Worm (Caenorhabditis elegans) whole organism, L2 larva: ENCODE data around the gene dmsr-6.

ENCODE experiments used
- C34F6.9 ChIP-seq: fragments of 150-350 bp; optimal IDR thresholded peaks from 2 replicates; lab custom pipeline; 2014; ENCODE audit warnings: missing biosample characterization, missing genetic modification characterization
- F13H6.1 ChIP-seq: sonication (generic microtip); optimal IDR thresholded peaks from 2 replicates; lab custom pipeline; 2016; ENCODE audit warnings: missing genetic modification characterization, missing compliant biosample characterization
- R02D3.7 ChIP-seq: fragments of 150-350 bp; optimal IDR thresholded peaks from 2 replicates; lab custom pipeline; 2014; ENCODE audit warnings: missing biosample characterization, missing genetic modification characterization
- Y55F3AM.14 ChIP-seq: fragments of 200-800 bp; sonication (Bioruptor generic); optimal IDR thresholded peaks from 2 replicates; lab custom pipeline; 2018; ENCODE audit warnings: mild to moderate bottlenecking, missing genetic modification characterization, missing compliant biosample characterization
- ZK546.5 ChIP-seq: sonication (generic microtip); optimal IDR thresholded peaks from 2 replicates; lab custom pipeline; 2017; ENCODE audit warnings: missing biosample characterization, missing genetic modification characterization
- ama-1 ChIP-seq: fragments of 150-350 bp; optimal IDR thresholded peaks from 2 replicates; lab custom pipeline; 2018; ENCODE audit warnings: inconsistent platforms
- blmp-1 ChIP-seq: sonication (generic microtip); optimal IDR thresholded peaks from 2 replicates; lab custom pipeline; 2017; ENCODE audit warnings: missing genetic modification characterization, mild to moderate bottlenecking, missing compliant biosample characterization, antibody characterized with exemption, moderate library complexity; ENCODE audit not compliant: insufficient read depth
- ceh-82 ChIP-seq: fragments of 150-350 bp; optimal IDR thresholded peaks from 2 replicates; lab custom pipeline; 2014; ENCODE audit warnings: missing biosample characterization, missing genetic modification characterization
- crh-2 ChIP-seq: sonication (generic microtip); optimal IDR thresholded peaks from 2 replicates; lab custom pipeline; 2017; ENCODE audit warnings: missing biosample characterization, missing genetic modification characterization
- egl-27 ChIP-seq: sonication (generic microtip); optimal IDR thresholded peaks from 3 replicates; lab custom pipeline; 2017; ENCODE audit warnings: missing biosample characterization, missing genetic modification reagents, missing genetic modification characterization
- elt-3 ChIP-seq: sonication (generic microtip); optimal IDR thresholded peaks from 2 replicates; lab custom pipeline; 2017; ENCODE audit warnings: missing biosample characterization, missing genetic modification characterization
- fos-1 ChIP-seq: fragments of 150-350 bp; optimal IDR thresholded peaks from 2 replicates; lab custom pipeline; 2014; ENCODE audit warnings: missing biosample characterization, missing genetic modification characterization
- gmeb-1 ChIP-seq: fragments of 150-350 bp; optimal IDR thresholded peaks from 2 replicates; lab custom pipeline; 2014; ENCODE audit warnings: missing biosample characterization, missing genetic modification characterization
- lin-11 ChIP-seq: fragments of 150-350 bp; sonication (generic microtip); optimal IDR thresholded peaks from 2 replicates; lab custom pipeline; 2014; ENCODE audit warnings: missing biosample characterization, missing genetic modification characterization, inconsistent platforms, mixed read lengths
- lin-13 ChIP-seq: fragments of 150-350 bp; optimal IDR thresholded peaks from 2 replicates; lab custom pipeline; 2014; ENCODE audit warnings: missing biosample characterization, missing genetic modification reagents, missing genetic modification characterization
- lin-39 ChIP-seq: fragments of 150-350 bp; optimal IDR thresholded peaks from 2 replicates; lab custom pipeline; 2014; ENCODE audit warnings: missing biosample characterization, missing genetic modification reagents, missing genetic modification characterization
- lsy-2 ChIP-seq, 2 experiments: fragments of 150-350 bp in 1 of 2; sonication (generic microtip) in 1 of 2; optimal IDR thresholded peaks; 2 replicates each; lab custom pipeline; 2014 to 2017; ENCODE audit warnings: missing biosample characterization in 2 of 2, missing genetic modification characterization in 2 of 2
- mab-5 ChIP-seq: fragments of 150-350 bp; optimal IDR thresholded peaks from 2 replicates; lab custom pipeline; 2014; ENCODE audit warnings: missing biosample characterization, missing genetic modification characterization
- mbf-1 ChIP-seq: sonication (generic microtip); optimal IDR thresholded peaks from 2 replicates; lab custom pipeline; 2017; ENCODE audit warnings: missing biosample characterization, missing genetic modification characterization
- nhr-129 ChIP-seq: fragments of 150-350 bp; optimal IDR thresholded peaks from 2 replicates; lab custom pipeline; 2014; ENCODE audit warnings: missing biosample characterization, missing genetic modification characterization
- nhr-21 ChIP-seq: fragments of 150-350 bp; optimal IDR thresholded peaks from 2 replicates; lab custom pipeline; 2014; ENCODE audit warnings: missing biosample characterization, missing genetic modification characterization
- nhr-25 ChIP-seq: fragments of 150-350 bp; sonication (generic microtip); optimal IDR thresholded peaks from 3 replicates; lab custom pipeline; 2014; ENCODE audit warnings: missing biosample characterization, missing genetic modification characterization
- nhr-6 ChIP-seq: fragments of 150-350 bp; optimal IDR thresholded peaks from 2 replicates; lab custom pipeline; 2014; ENCODE audit warnings: missing biosample characterization, missing genetic modification characterization
- nhr-77 ChIP-seq: fragments of 150-350 bp; optimal IDR thresholded peaks from 2 replicates; lab custom pipeline; 2014; ENCODE audit warnings: missing biosample characterization, missing genetic modification characterization
- peb-1 ChIP-seq: fragments of 150-350 bp; optimal IDR thresholded peaks from 2 replicates; lab custom pipeline; 2014; ENCODE audit warnings: missing biosample characterization, missing genetic modification characterization
- sem-4 ChIP-seq: fragments of 150-350 bp; optimal IDR thresholded peaks from 2 replicates; lab custom pipeline; 2014; ENCODE audit warnings: missing biosample characterization, missing genetic modification reagents, missing genetic modification characterization
- skn-1 ChIP-seq: sonication (generic microtip); optimal IDR thresholded peaks from 2 replicates; lab custom pipeline; 2017; ENCODE audit warnings: missing biosample characterization, missing genetic modification characterization
- sma-3 ChIP-seq: sonication (generic microtip); optimal IDR thresholded peaks from 2 replicates; lab custom pipeline; 2016; ENCODE audit warnings: missing genetic modification reagents, missing genetic modification characterization, missing compliant biosample characterization
- sma-9 ChIP-seq, 2 experiments: fragments of 150-350 bp in 1 of 2; sonication (generic microtip) in 1 of 2; optimal IDR thresholded peaks; 2 replicates each; lab custom pipeline; 2014 to 2016; ENCODE audit warnings: missing genetic modification characterization in 2 of 2, mild to moderate bottlenecking in 1 of 2, missing biosample characterization in 1 of 2, missing compliant biosample characterization in 1 of 2, missing genetic modification reagents in 1 of 2, moderate library complexity in 1 of 2
- snpc-4 ChIP-seq: fragments of 150-350 bp; optimal IDR thresholded peaks from 2 replicates; lab custom pipeline; 2014; ENCODE audit warnings: missing biosample characterization, missing genetic modification characterization
- unc-39 ChIP-seq: fragments of 150-350 bp; optimal IDR thresholded peaks from 2 replicates; lab custom pipeline; 2014; ENCODE audit warnings: missing biosample characterization, missing genetic modification characterization
- unc-55 ChIP-seq: fragments of 150-350 bp; sonication (generic microtip); optimal IDR thresholded peaks from 3 replicates; lab custom pipeline; 2014; ENCODE audit warnings: missing biosample characterization, missing genetic modification reagents, missing genetic modification characterization
- unc-62 ChIP-seq: fragments of 150-350 bp; optimal IDR thresholded peaks from 2 replicates; lab custom pipeline; 2014; ENCODE audit warnings: missing biosample characterization, missing genetic modification reagents, missing genetic modification characterization
- ztf-1 ChIP-seq: fragments of 200-800 bp; sonication (Bioruptor generic); conservative IDR thresholded peaks from 2 replicates; pipeline ENCODE4 v1.3.6; 2022; ENCODE audit warnings: missing genetic modification characterization, missing compliant biosample characterization

dmsr-6 gene

DNA sequence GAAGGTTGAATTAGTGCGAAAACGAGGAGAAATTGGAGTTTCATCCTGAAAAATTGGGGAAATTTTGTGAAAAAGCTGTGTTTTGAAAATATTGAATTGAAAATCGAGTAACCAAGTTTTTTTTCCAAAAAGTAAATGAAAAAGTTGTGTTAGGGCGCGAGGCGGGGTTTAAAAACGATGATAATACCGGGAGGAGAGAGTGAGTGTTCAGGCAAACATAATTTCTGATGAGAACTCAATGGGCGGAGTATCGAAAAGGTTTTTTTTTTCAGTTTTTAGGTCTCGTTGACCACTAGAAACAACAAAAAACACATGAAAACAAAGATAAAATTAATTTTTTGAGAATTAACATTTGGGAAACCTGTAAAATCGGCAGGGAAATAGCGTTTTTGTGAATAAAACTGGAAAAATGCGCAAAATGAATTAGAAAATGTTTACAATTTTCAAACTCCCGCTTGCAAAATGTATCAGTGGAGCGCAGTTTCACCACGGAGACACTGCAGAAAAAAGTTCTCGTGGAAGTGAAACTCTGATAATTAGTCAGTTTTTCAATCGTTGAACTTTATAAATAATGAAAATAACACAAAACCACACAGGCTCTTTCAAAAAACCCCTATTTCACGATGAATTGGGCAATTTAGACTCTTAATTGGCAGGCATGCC is 24.3 kb downstream of the dmsr-6 start, which contains the start of gene C13B4.1:
Gene C13B4.1, minus strand, starts transcription at position 51 of the 663 bp plus-strand sequence.
- TF ChIP-seq fos-1 (tag; lab: Kevin White, UChicago) (no peak), ama-1 (lab: Kevin White, UChicago) (no peak), R02D3.7 (tag; lab: Kevin White, UChicago) (no peak), sma-3 (no peak), unc-39 (tag; lab: Kevin White, UChicago) (no peak), mbf-1 (tag; lab: Kevin White, UChicago) (no peak), gmeb-1 (peak; percentile 6)
- TF ChIP-seq, all 48 proteins: peak for 1

- TF ChIP-seq mab-5 (no peak), nhr-21 (tag; lab: Kevin White, UChicago) (peak; percentile 42), nhr-25 (peak; percentile 21), blmp-1 (tag; lab: Kevin White, UChicago) (peak; percentile 29), sem-4 (tag; lab: Kevin White, UChicago) (no peak)
- TF ChIP-seq, all 48 proteins: peak for 3
Measured at ce11 chrII:14480772-14481171, 25.3 kb downstream of the dmsr-6 start.

DNA sequence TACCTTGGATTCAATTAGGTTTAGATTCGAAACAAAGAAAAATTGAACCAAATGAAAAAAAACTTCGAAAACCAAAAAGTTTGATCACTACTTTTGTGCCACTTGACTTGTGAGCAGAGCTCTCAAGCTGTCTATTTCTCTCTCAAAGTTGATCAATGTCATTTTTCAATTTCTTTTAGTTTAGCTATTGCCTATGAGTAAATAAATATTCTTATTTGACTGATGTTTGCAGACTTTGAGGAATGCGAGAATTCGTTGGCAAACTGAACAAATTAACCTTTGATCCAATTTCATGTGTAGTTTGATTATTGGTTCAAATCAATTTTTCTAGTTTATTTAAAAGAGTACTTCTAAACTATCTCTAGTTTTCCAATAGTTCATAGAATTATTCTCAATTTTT is 28.4 kb downstream of the dmsr-6 start:
- no peak for TF ChIP-seq F13H6.1
- no peak for TF ChIP-seq ama-1 (lab: Kevin White, UChicago)
- TF ChIP-seq fos-1 (tag; lab: Kevin White, UChicago): no peak
- TF ChIP-seq ztf-1 (GFP tag; lab: Robert Waterston, UW): no peak
- TF ChIP-seq egl-27: no peak
- no peak for TF ChIP-seq unc-62 (GFP tag; lab: Kevin White, UChicago)

ce11 chrII:14488661-14489060 is 33.2 kb downstream of the dmsr-6 start, which contains the start of gene usp-14:
usp-14 (minus strand) TSS chrII:14488688.
- peak; percentile 71 for TF ChIP-seq skn-1 (tag; lab: Kevin White, UChicago)
- TF ChIP-seq lin-11: peak; percentile 14
- peak; percentile 19 for TF ChIP-seq sma-9 (GFP tag; optimal IDR thresholded peaks at IDR 0.05; lab: Kevin White, UChicago)
- no peak for TF ChIP-seq sma-9 (tag; optimal IDR thresholded peaks at IDR 0.05; lab: Kevin White, UChicago)
- peak; percentile 57 for TF ChIP-seq nhr-25
- peak; percentile 90 for TF ChIP-seq crh-2 (tag; lab: Kevin White, UChicago)
- TF ChIP-seq lsy-2 (tag; optimal IDR thresholded peaks at IDR 0.05; lab: Kevin White, UChicago): peak; percentile 48 to 78
- TF ChIP-seq nhr-129 (tag; lab: Kevin White, UChicago): peak; percentile 43
- no peak for TF ChIP-seq peb-1 (tag; lab: Kevin White, UChicago)
- no peak for TF ChIP-seq elt-3
- peak; percentile 14 for TF ChIP-seq snpc-4 (tag; lab: Kevin White, UChicago)
- no peak for TF ChIP-seq ceh-82 (tag; lab: Kevin White, UChicago)
- no peak for TF ChIP-seq sem-4 (tag; lab: Kevin White, UChicago)
- TF ChIP-seq nhr-21 (tag; lab: Kevin White, UChicago): peak; percentile 21
- TF ChIP-seq unc-55 (GFP tag; lab: Kevin White, UChicago): peak; percentile 49
- TF ChIP-seq sma-3: peak; percentile 26
- TF ChIP-seq mbf-1 (tag; lab: Kevin White, UChicago): no peak
- peak; percentile 42 for TF ChIP-seq F13H6.1
- no peak for TF ChIP-seq nhr-77 (tag; lab: Kevin White, UChicago)
- peak; percentile 23 for TF ChIP-seq fos-1 (tag; lab: Kevin White, UChicago)
- peak; percentile 82 for TF ChIP-seq gmeb-1
- TF ChIP-seq C34F6.9 (tag; lab: Kevin White, UChicago): peak; percentile 72

- TF ChIP-seq lin-39 (tag; lab: Kevin White, UChicago) (no peak), Y55F3AM.14 (GFP tag; lab: Kevin White, UChicago) (no peak), sem-4 (tag; lab: Kevin White, UChicago) (no peak), nhr-6 (tag; lab: Kevin White, UChicago) (no peak), skn-1 (tag; lab: Kevin White, UChicago) (peak; percentile 14), sma-9 (GFP tag; optimal IDR thresholded peaks at IDR 0.05; lab: Kevin White, UChicago) (peak; percentile 57), sma-9 (tag; optimal IDR thresholded peaks at IDR 0.05; lab: Kevin White, UChicago) (no peak), unc-55 (GFP tag; lab: Kevin White, UChicago) (peak; percentile 13), nhr-21 (tag; lab: Kevin White, UChicago) (no peak), lsy-2 (tag; optimal IDR thresholded peaks at IDR 0.05; lab: Kevin White, UChicago) (peak in 1 of 2 experiments; percentile 51), ama-1 (lab: Kevin White, UChicago) (no peak), fos-1 (tag; lab: Kevin White, UChicago) (peak; percentile 78), F13H6.1 (peak; percentile 33), ZK546.5 (tag; lab: Kevin White, UChicago) (no peak), blmp-1 (tag; lab: Kevin White, UChicago) (peak; percentile 94), nhr-25 (peak; percentile 17), crh-2 (tag; lab: Kevin White, UChicago) (peak; percentile 92), C34F6.9 (tag; lab: Kevin White, UChicago) (peak; percentile 27), lin-13 (GFP tag; lab: Kevin White, UChicago) (peak; percentile 30), mbf-1 (tag; lab: Kevin White, UChicago) (no peak), gmeb-1 (peak; percentile 27)
Measured at ce11 chrII:14489407-14489806, 34.0 kb downstream of the dmsr-6 start, which contains the start of gene vnut-1. vnut-1 (plus strand) TSS chrII:14489802.
